Worm (Caenorhabditis elegans) whole organism, early embryonic: Measurements from ENCODE around the gene perm-1.

Experiments
- aly-1 ChIP-seq: sonication (generic microtip); optimal IDR thresholded peaks from 2 replicates; lab custom pipeline; 2016; ENCODE audit warnings: missing genetic modification characterization, missing compliant biosample characterization
- ama-1 ChIP-seq: fragments of 150-350 bp; optimal IDR thresholded peaks from 2 replicates; lab custom pipeline; 2014
- flt-1 ChIP-seq: fragments of 200-800 bp; sonication (Bioruptor generic); IDR thresholded peaks from 2 replicates; pipeline ENCODE4 v1.3.6; 2022; ENCODE audit warnings: missing genetic modification characterization, missing compliant biosample characterization
- hmg-4 ChIP-seq: fragments of 200-800 bp; sonication (Bioruptor generic); optimal IDR thresholded peaks from 2 replicates; lab custom pipeline; 2018; ENCODE audit warnings: mild to moderate bottlenecking, missing genetic modification characterization, missing compliant biosample characterization
- scrt-1 ChIP-seq: fragments of 200-800 bp; sonication (Bioruptor generic); IDR thresholded peaks from 2 replicates; pipeline ENCODE4 v1.3.6; 2022; ENCODE audit warnings: missing genetic modification characterization, missing compliant biosample characterization
- tbx-37 ChIP-seq: fragments of 200-800 bp; sonication (Bioruptor generic); conservative IDR thresholded peaks from 2 replicates; pipeline ENCODE4 v1.3.6; 2022; ENCODE audit warnings: missing genetic modification reagents, missing genetic modification characterization, missing compliant biosample characterization
- tra-4 ChIP-seq: sonication (generic microtip); optimal IDR thresholded peaks from 2 replicates; lab custom pipeline; 2017; ENCODE audit warnings: missing genetic modification characterization, missing compliant biosample characterization

ce11 chrII:7857485-7858010 lies 23.1 kb upstream of the perm-1 start, which contains the start of the genes cec-3 and T09A5.15:
- TF ChIP-seq ama-1 (no peak), aly-1 (tag; lab: Kevin White, UChicago) (no peak), tbx-37 (GFP tag; lab: Robert Waterston, UW) (no peak), scrt-1 (GFP tag; lab: Robert Waterston, UW) (no peak), tra-4 (tag; lab: Kevin White, UChicago) (no peak), flt-1 (GFP tag; lab: Robert Waterston, UW) (no peak), hmg-4 (GFP tag; lab: Kevin White, UChicago) (no peak)
